Worm (Caenorhabditis elegans): ENCODE results near the gene T24C12.3.

DNA sequence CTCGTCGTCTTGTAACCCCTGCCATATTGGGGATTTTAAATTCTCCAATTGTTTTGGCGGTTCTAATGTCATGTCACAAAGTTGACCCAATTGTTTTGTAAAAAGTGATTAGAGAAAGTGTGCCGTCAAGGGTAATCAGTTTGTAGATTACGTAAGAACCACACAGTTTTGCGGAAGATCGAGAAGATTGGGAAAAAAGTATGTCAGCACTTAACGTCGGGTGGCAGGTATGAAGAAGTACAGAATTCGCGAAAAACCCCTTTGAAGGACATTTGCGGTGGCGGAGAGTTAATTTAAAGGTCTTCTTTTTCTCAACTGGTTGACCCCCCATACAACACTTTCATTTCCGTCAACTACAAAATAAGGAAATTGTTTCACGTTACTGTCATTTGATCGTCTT, 4.7 kb upstream of the T24C12.3 start:
- TF ChIP-seq ama-1 (optimal IDR thresholded peaks at IDR 0.05): no peak
- no peak for TF ChIP-seq flt-1 (GFP tag; IDR thresholded peaks at IDR 0.05)
- no peak for TF ChIP-seq hmg-4 (GFP tag; optimal IDR thresholded peaks at IDR 0.05)
- no peak for TF ChIP-seq ets-7 (tag; optimal IDR thresholded peaks at IDR 0.05)
- no peak for TF ChIP-seq tra-4 (tag; optimal IDR thresholded peaks at IDR 0.05)
- TF ChIP-seq pes-1 (GFP tag; IDR thresholded peaks at IDR 0.05): no peak
- TF ChIP-seq ceh-36 (tag; optimal IDR thresholded peaks at IDR 0.05): no peak
- TF ChIP-seq B0310.2 (tag; optimal IDR thresholded peaks at IDR 0.05): no peak
- TF ChIP-seq tbx-11 (GFP tag; IDR thresholded peaks at IDR 0.05): no peak
- TF ChIP-seq hnd-1 (tag; optimal IDR thresholded peaks at IDR 0.05): no peak
- no peak for TF ChIP-seq sea-1 (GFP tag; conservative IDR thresholded peaks at IDR 0.05)
- no peak for TF ChIP-seq ceh-13 (GFP tag; optimal IDR thresholded peaks at IDR 0.05)
- TF ChIP-seq scrt-1 (GFP tag; IDR thresholded peaks at IDR 0.05): no peak
- no peak for TF ChIP-seq aly-1 (tag; optimal IDR thresholded peaks at IDR 0.05)
